Worm (Caenorhabditis elegans): ENCODE measurements around the gene tag-266.

DNA sequence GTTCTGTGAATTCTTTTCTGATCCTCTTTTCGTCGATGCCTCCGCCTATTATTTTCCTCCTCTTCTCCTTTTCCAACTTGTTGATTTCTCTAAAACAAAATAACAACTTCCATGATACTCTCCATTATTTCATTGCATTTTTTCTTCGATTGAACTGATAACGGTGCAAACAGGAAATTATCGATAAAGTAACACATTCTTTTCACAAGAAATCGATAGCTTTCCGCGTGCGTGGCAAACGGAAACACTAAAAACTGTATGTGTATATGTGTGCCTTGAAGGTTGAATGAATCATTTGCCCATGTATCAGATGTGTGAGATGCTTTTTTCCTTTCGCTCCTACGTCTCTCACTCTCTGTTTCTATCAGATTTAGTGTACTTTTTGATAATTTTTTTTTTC, 11.6 kb upstream of the tag-266 start:
- TF ChIP-seq ztf-29 (GFP tag; IDR thresholded peaks at IDR 0.05) = no peak
- no peak for TF ChIP-seq cog-1 (tag; optimal IDR thresholded peaks at IDR 0.05)
- TF ChIP-seq klf-2 (GFP tag; conservative IDR thresholded peaks at IDR 0.05) = no peak
- no peak for TF ChIP-seq ref-1 (GFP tag; conservative IDR thresholded peaks at IDR 0.05)
- no peak for TF ChIP-seq ztf-23 (GFP tag; IDR thresholded peaks at IDR 0.05)
- TF ChIP-seq tab-1 (GFP tag; IDR thresholded peaks at IDR 0.05) = no peak
- no peak for TF ChIP-seq T22C8.4 (GFP tag; IDR thresholded peaks at IDR 0.05)
- no peak for TF ChIP-seq flt-1 (GFP tag; IDR thresholded peaks at IDR 0.05)
